Fruit fly (Drosophila melanogaster) Kc167 (cell line): ENCODE measurements around the gene DAAM.

Experiments used
- Myc ChIP-seq: fragments of >200 bp; optimal IDR thresholded peaks from 2 replicates; lab custom pipeline; 2017; ENCODE audit warnings: missing external identifiers
- Sin3A ChIP-seq: fragments of >200 bp; optimal IDR thresholded peaks from 2 replicates; lab custom pipeline; 2018; ENCODE audit warnings: missing external identifiers
- h ChIP-seq: fragments of >200 bp; optimal IDR thresholded peaks from 3 replicates; lab custom pipeline; 2018; ENCODE audit warnings: missing external identifiers
- insv ChIP-seq: fragments of >200 bp; optimal IDR thresholded peaks from 3 replicates; lab custom pipeline; 2018; ENCODE audit warnings: missing external identifiers
- ttk ChIP-seq: sonication (Bioruptor generic); optimal IDR thresholded peaks from 2 replicates; lab custom pipeline; 2017; ENCODE audit warnings: missing external identifiers

DNA sequence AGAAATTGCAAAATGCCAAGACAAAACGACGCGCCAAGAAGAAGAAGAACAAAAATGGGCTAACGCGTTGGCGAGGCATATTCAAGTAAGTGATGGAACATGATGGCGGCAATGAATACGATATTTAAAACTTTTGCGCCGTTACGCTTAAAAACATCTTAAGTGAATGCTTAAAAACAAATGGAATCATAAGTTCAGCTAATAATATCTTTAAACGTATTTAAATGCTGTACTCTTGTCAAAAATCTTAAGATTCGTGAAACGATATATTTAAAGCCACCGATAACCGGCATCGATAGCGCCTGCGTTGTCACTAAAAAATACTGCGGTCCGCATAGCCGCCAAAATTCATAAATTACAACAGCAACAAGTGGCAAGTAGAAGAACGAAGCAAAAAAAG, 82.3 kb downstream of the DAAM start, which contains the start of gene CG11403:
- TF ChIP-seq Sin3A (no peak), Myc (lab: Kevin White, UChicago) (no peak), ttk (no peak), h (lab: Kevin White, UChicago) (no peak), insv (lab: Kevin White, UChicago) (no peak)
